Worm (Caenorhabditis elegans) whole organism, midembryonic: ENCODE measurements around the gene pat-9.

Experiments used
- T22C8.4 ChIP-seq: fragments of 200-800 bp; sonication (Bioruptor generic); IDR thresholded peaks from 2 replicates; pipeline ENCODE4 v1.3.6; 2022; ENCODE audit warnings: missing genetic modification characterization, missing compliant biosample characterization
- cog-1 ChIP-seq: sonication (generic microtip); optimal IDR thresholded peaks from 2 replicates; lab custom pipeline; 2016; ENCODE audit warnings: missing genetic modification characterization, missing compliant biosample characterization
- flt-1 ChIP-seq: fragments of 200-800 bp; sonication (Bioruptor generic); IDR thresholded peaks from 2 replicates; pipeline ENCODE4 v1.3.6; 2022; ENCODE audit warnings: missing genetic modification characterization, missing compliant biosample characterization
- klf-2 ChIP-seq: fragments of 200-800 bp; sonication (Bioruptor generic); conservative IDR thresholded peaks from 2 replicates; pipeline ENCODE4 v1.3.6; 2022; ENCODE audit warnings: missing genetic modification reagents, missing genetic modification characterization, missing compliant biosample characterization
- med-1 ChIP-seq: sonication (generic microtip); optimal IDR thresholded peaks from 2 replicates; lab custom pipeline; 2017; ENCODE audit warnings: missing genetic modification characterization, mild to moderate bottlenecking, missing compliant biosample characterization, antibody characterized with exemption, missing genetic modification reagents; ENCODE audit not compliant: insufficient read depth
- ref-1 ChIP-seq: fragments of 200-800 bp; sonication (Bioruptor generic); conservative IDR thresholded peaks from 2 replicates; pipeline ENCODE4 v1.3.6; 2022; ENCODE audit warnings: missing genetic modification reagents, missing genetic modification characterization, missing compliant biosample characterization
- tab-1 ChIP-seq: fragments of 200-800 bp; sonication (Bioruptor generic); IDR thresholded peaks from 2 replicates; pipeline ENCODE4 v1.3.6; 2022; ENCODE audit warnings: missing genetic modification characterization, missing compliant biosample characterization
- ztf-23 ChIP-seq: fragments of 200-800 bp; sonication (Bioruptor generic); IDR thresholded peaks from 2 replicates; pipeline ENCODE4 v1.3.6; 2022; ENCODE audit warnings: missing genetic modification reagents, missing genetic modification characterization, missing compliant biosample characterization
- ztf-29 ChIP-seq: fragments of 200-800 bp; sonication (Bioruptor generic); IDR thresholded peaks from 2 replicates; pipeline ENCODE4 v1.3.6; 2022; ENCODE audit warnings: missing genetic modification reagents, missing genetic modification characterization, missing compliant biosample characterization

The pat-9 gene

ce11 chrX:16543887-16544286 lies 7.2 kb downstream of the pat-9 start:
- TF ChIP-seq ref-1 (GFP tag; lab: Robert Waterston, UW) (no peak), cog-1 (tag; lab: Kevin White, UChicago) (no peak), T22C8.4 (GFP tag; lab: Robert Waterston, UW) (no peak), ztf-29 (GFP tag; lab: Robert Waterston, UW) (no peak), tab-1 (GFP tag; lab: Robert Waterston, UW) (no peak), ztf-23 (GFP tag; lab: Robert Waterston, UW) (no peak), flt-1 (GFP tag; lab: Robert Waterston, UW) (no peak), klf-2 (GFP tag; lab: Robert Waterston, UW) (no peak), med-1 (GFP tag; lab: Kevin White, UChicago) (no peak)

ce11 chrX:16545641-16546040 lies 9.0 kb downstream of the pat-9 start:
- TF ChIP-seq ztf-29 (GFP tag; lab: Robert Waterston, UW) (no peak), med-1 (GFP tag; lab: Kevin White, UChicago) (no peak), ref-1 (GFP tag; lab: Robert Waterston, UW) (no peak), tab-1 (GFP tag; lab: Robert Waterston, UW) (no peak), flt-1 (GFP tag; lab: Robert Waterston, UW) (no peak), T22C8.4 (GFP tag; lab: Robert Waterston, UW) (no peak), cog-1 (tag; lab: Kevin White, UChicago) (no peak), klf-2 (GFP tag; lab: Robert Waterston, UW) (no peak)

- TF ChIP-seq med-1 (GFP tag; lab: Kevin White, UChicago) (no peak), cog-1 (tag; lab: Kevin White, UChicago) (no peak), ztf-23 (GFP tag; lab: Robert Waterston, UW) (no peak), klf-2 (GFP tag; lab: Robert Waterston, UW) (no peak), T22C8.4 (GFP tag; lab: Robert Waterston, UW) (no peak), flt-1 (GFP tag; lab: Robert Waterston, UW) (no peak), ref-1 (GFP tag; lab: Robert Waterston, UW) (no peak), ztf-29 (GFP tag; lab: Robert Waterston, UW) (no peak), tab-1 (GFP tag; lab: Robert Waterston, UW) (no peak)
These were observed 9.4 kb downstream of the pat-9 start for ce11 chrX:16546135-16546534.

- TF ChIP-seq cog-1 (tag; lab: Kevin White, UChicago) (no peak), med-1 (GFP tag; lab: Kevin White, UChicago) (no peak), ztf-29 (GFP tag; lab: Robert Waterston, UW) (no peak), ztf-23 (GFP tag; lab: Robert Waterston, UW) (no peak), T22C8.4 (GFP tag; lab: Robert Waterston, UW) (no peak), flt-1 (GFP tag; lab: Robert Waterston, UW) (no peak), ref-1 (GFP tag; lab: Robert Waterston, UW) (no peak), klf-2 (GFP tag; lab: Robert Waterston, UW) (no peak), tab-1 (GFP tag; lab: Robert Waterston, UW) (no peak)
These were observed 11.6 kb downstream of the pat-9 start for ce11 chrX:16548290-16548689.

- TF ChIP-seq T22C8.4 (GFP tag; lab: Robert Waterston, UW) = no peak
- TF ChIP-seq flt-1 (GFP tag; lab: Robert Waterston, UW) = no peak
- TF ChIP-seq ztf-23 (GFP tag; lab: Robert Waterston, UW) = no peak
- no peak for TF ChIP-seq med-1 (GFP tag; lab: Kevin White, UChicago)
These were observed 13.9 kb downstream of the pat-9 start for ce11 chrX:16550551-16550950.

ce11 chrX:16551318-16551717 lies 14.6 kb downstream of the pat-9 start:
- TF ChIP-seq med-1 (GFP tag; lab: Kevin White, UChicago) (no peak), klf-2 (GFP tag; lab: Robert Waterston, UW) (peak; percentile 57; the same call in 1 of the 2 replicates), flt-1 (GFP tag; lab: Robert Waterston, UW) (peak; percentile 82), cog-1 (tag; lab: Kevin White, UChicago) (no peak), ref-1 (GFP tag; lab: Robert Waterston, UW) (no peak), ztf-23 (GFP tag; lab: Robert Waterston, UW) (0 out of 2 replicates have a peak, but pooled peaks have one; percentile 30), ztf-29 (GFP tag; lab: Robert Waterston, UW) (0 out of 2 replicates have a peak, but pooled peaks have one; percentile 12), tab-1 (GFP tag; lab: Robert Waterston, UW) (peak; percentile 66), T22C8.4 (GFP tag; lab: Robert Waterston, UW) (0 out of 2 replicates have a peak, but pooled peaks have one; percentile 20)

ce11 chrX:16553845-16554426 lies 17.2 kb downstream of the pat-9 start, which contains the start of gene K08B5.2:
K08B5.2 (minus strand) TSS chrX:16553887.
- TF ChIP-seq ztf-23 (GFP tag; lab: Robert Waterston, UW) = no peak
- no peak for TF ChIP-seq klf-2 (GFP tag; lab: Robert Waterston, UW)
- TF ChIP-seq flt-1 (GFP tag; lab: Robert Waterston, UW) = no peak
- TF ChIP-seq T22C8.4 (GFP tag; lab: Robert Waterston, UW) = no peak
- TF ChIP-seq ztf-29 (GFP tag; lab: Robert Waterston, UW) = no peak

ce11 chrX:16555726-16556125 lies 19.0 kb downstream of the pat-9 start:
- TF ChIP-seq flt-1 (GFP tag; lab: Robert Waterston, UW) (no peak), klf-2 (GFP tag; lab: Robert Waterston, UW) (no peak), med-1 (GFP tag; lab: Kevin White, UChicago) (no peak), cog-1 (tag; lab: Kevin White, UChicago) (no peak), ztf-29 (GFP tag; lab: Robert Waterston, UW) (no peak), T22C8.4 (GFP tag; lab: Robert Waterston, UW) (no peak), ref-1 (GFP tag; lab: Robert Waterston, UW) (no peak), ztf-23 (GFP tag; lab: Robert Waterston, UW) (no peak), tab-1 (GFP tag; lab: Robert Waterston, UW) (no peak)

- TF ChIP-seq ztf-29 (GFP tag; lab: Robert Waterston, UW) = no peak
These were observed 21.4 kb downstream of the pat-9 start, which contains the start of gene K08B5.1 for ce11 chrX:16558117-16558516. K08B5.1 (plus strand) TSS chrX:16558434.
